Worm (Caenorhabditis elegans): ENCODE data around the gene srt-41.
A peak's percentile ranks its signal among the peaks of the same experiment; 100 is the strongest.

The srt-41 gene

ce11 chrV:1804645-1805559, 2.0 kb upstream of the srt-41 start, which contains the start of the genes hsp-16.2 and hsp-16.41 (continued):
- TF ChIP-seq unc-39 (tag; optimal IDR thresholded peaks at IDR 0.05): no peak
- no peak for TF ChIP-seq ztf-11 (tag; optimal IDR thresholded peaks at IDR 0.05)
- no peak for TF ChIP-seq tbx-2 (tag; optimal IDR thresholded peaks at IDR 0.05)
- peak; percentile 29 for TF ChIP-seq hmg-11 (tag; optimal IDR thresholded peaks at IDR 0.05)
- TF ChIP-seq lin-15B (tag; optimal IDR thresholded peaks at IDR 0.05): no peak
- no peak for TF ChIP-seq daf-12 (tag; optimal IDR thresholded peaks at IDR 0.05)
- no peak for TF ChIP-seq ZK546.5 (tag; optimal IDR thresholded peaks at IDR 0.05)

DNA sequence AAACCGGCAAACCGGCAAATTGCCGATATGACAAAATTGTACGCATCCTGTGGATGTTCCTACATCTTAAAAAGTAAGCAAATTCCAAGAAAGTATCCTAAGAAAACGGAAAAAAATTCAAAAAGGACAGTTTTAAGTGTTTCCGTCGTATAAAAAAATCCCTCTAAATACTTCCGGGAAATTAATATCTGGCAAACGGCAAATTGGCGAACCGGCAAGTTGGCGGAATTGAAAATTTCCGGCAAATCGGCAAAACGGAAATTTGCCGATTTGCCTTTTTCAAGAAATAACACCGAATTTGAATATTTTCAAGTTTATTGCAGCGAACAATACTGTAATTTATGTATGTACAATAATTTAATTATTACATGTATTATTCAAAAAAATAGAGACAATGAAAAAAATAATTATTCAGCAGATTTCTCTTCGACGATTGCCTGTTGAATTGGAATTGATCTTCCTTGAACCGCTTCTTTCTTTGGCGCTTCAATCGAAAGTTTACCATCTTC, 1.1 kb upstream of the srt-41 start:
- TF ChIP-seq egl-27 (tag; optimal IDR thresholded peaks at IDR 0.05) (no peak), nfya-1 (tag; optimal IDR thresholded peaks at IDR 0.05; ENCODE audit: insufficient read depth) (peak; percentile 12), pha-4 (tag; optimal IDR thresholded peaks at IDR 0.05) (peak; percentile 37), nhr-11 (tag; optimal IDR thresholded peaks at IDR 0.05) (no peak), egl-5 (tag; optimal IDR thresholded peaks at IDR 0.05) (no peak), ama-1 (optimal IDR thresholded peaks at IDR 0.05) (peak; percentile 92)

ce11 chrV:1797900-1798299, 5.0 kb downstream of the srt-41 start, which contains the start of gene F36H9.10:
Gene F36H9.10, plus strand, starts transcription at chrV:1798200.
- TF ChIP-seq pha-4 (tag; optimal IDR thresholded peaks at IDR 0.05) (no peak), nhr-43 (tag; optimal IDR thresholded peaks at IDR 0.05; ENCODE audit: poor library complexity, severe bottlenecking) (no peak), daf-12 (tag; optimal IDR thresholded peaks at IDR 0.05) (no peak), nfya-1 (tag; optimal IDR thresholded peaks at IDR 0.05; ENCODE audit: insufficient read depth) (no peak), ceh-16 (tag; optimal IDR thresholded peaks at IDR 0.05) (no peak), ceh-9 (tag; optimal IDR thresholded peaks at IDR 0.05) (no peak), eor-1 (tag; optimal IDR thresholded peaks at IDR 0.05) (no peak), mml-1 (tag; optimal IDR thresholded peaks at IDR 0.05) (no peak)

- TF ChIP-seq nhr-11 (tag; optimal IDR thresholded peaks at IDR 0.05) (no peak), mml-1 (tag; optimal IDR thresholded peaks at IDR 0.05) (no peak), ceh-16 (tag; optimal IDR thresholded peaks at IDR 0.05) (no peak), fos-1 (tag; optimal IDR thresholded peaks at IDR 0.05) (no peak), ceh-82 (tag; optimal IDR thresholded peaks at IDR 0.05) (no peak), nfya-1 (tag; optimal IDR thresholded peaks at IDR 0.05; ENCODE audit: insufficient read depth) (no peak), pha-4 (tag; optimal IDR thresholded peaks at IDR 0.05) (no peak), nhr-43 (tag; optimal IDR thresholded peaks at IDR 0.05; ENCODE audit: poor library complexity, severe bottlenecking) (no peak), hmg-11 (tag; optimal IDR thresholded peaks at IDR 0.05) (no peak), zag-1 (tag; optimal IDR thresholded peaks at IDR 0.05) (no peak), nhr-25 (tag; optimal IDR thresholded peaks at IDR 0.05) (no peak), mdl-1 (tag; optimal IDR thresholded peaks at IDR 0.05) (no peak), sea-2 (GFP tag; optimal IDR thresholded peaks at IDR 0.05) (no peak), ama-1 (optimal IDR thresholded peaks at IDR 0.05) (no peak), ceh-9 (tag; optimal IDR thresholded peaks at IDR 0.05) (no peak), aly-2 (tag; optimal IDR thresholded peaks at IDR 0.05) (no peak), elt-3 (tag; optimal IDR thresholded peaks at IDR 0.05) (no peak)
Observed at ce11 chrV:1794218-1794617, 8.7 kb downstream of the srt-41 start, which contains the start of gene F36H9.1. Gene F36H9.1, plus strand, starts transcription at chrV:1794518.

ce11 chrV:1789495-1789894, 13.4 kb downstream of the srt-41 start:
- TF ChIP-seq pqm-1 (tag; optimal IDR thresholded peaks at IDR 0.05): no peak
- TF ChIP-seq elt-1 (tag; optimal IDR thresholded peaks at IDR 0.05): peak; percentile 11
- TF ChIP-seq nhr-23 (tag; optimal IDR thresholded peaks at IDR 0.05): peak; percentile 28
- TF ChIP-seq fkh-2 (tag; optimal IDR thresholded peaks at IDR 0.05): no peak
- no peak for TF ChIP-seq elt-2 (tag; optimal IDR thresholded peaks at IDR 0.05)
- TF ChIP-seq aly-2 (tag; optimal IDR thresholded peaks at IDR 0.05): no peak
- no peak for TF ChIP-seq nhr-237 (tag; optimal IDR thresholded peaks at IDR 0.05)
- TF ChIP-seq nhr-43 (tag; optimal IDR thresholded peaks at IDR 0.05; ENCODE audit: poor library complexity, severe bottlenecking): peak; percentile 92
- TF ChIP-seq hmg-11 (tag; optimal IDR thresholded peaks at IDR 0.05): no peak
- no peak for TF ChIP-seq fkh-10 (GFP tag; optimal IDR thresholded peaks at IDR 0.05)
- TF ChIP-seq R02D3.7 (tag; optimal IDR thresholded peaks at IDR 0.05): no peak
- TF ChIP-seq elt-3 (tag; optimal IDR thresholded peaks at IDR 0.05): peak in 1 of 3 experiments; percentile 16
- peak; percentile 93 for TF ChIP-seq nhr-25 (tag; optimal IDR thresholded peaks at IDR 0.05)
- no peak for TF ChIP-seq nhr-12 (tag; optimal IDR thresholded peaks at IDR 0.05)
- TF ChIP-seq ztf-4 (tag; optimal IDR thresholded peaks at IDR 0.05): no peak
- no peak for TF ChIP-seq unc-62 (GFP tag; optimal IDR thresholded peaks at IDR 0.05)
- peak; percentile 24 for TF ChIP-seq nfya-1 (tag; optimal IDR thresholded peaks at IDR 0.05; ENCODE audit: insufficient read depth)
- TF ChIP-seq nhr-28 (tag; optimal IDR thresholded peaks at IDR 0.05): no peak
- no peak for TF ChIP-seq pha-4 (tag; optimal IDR thresholded peaks at IDR 0.05)
- no peak for TF ChIP-seq nhr-67 (tag; optimal IDR thresholded peaks at IDR 0.05)
- no peak for TF ChIP-seq snpc-4 (tag; optimal IDR thresholded peaks at IDR 0.05)
- no peak for TF ChIP-seq egl-5 (tag; optimal IDR thresholded peaks at IDR 0.05)
- TF ChIP-seq lin-39 (tag; optimal IDR thresholded peaks at IDR 0.05): no peak
- no peak for TF ChIP-seq jun-1 (tag; optimal IDR thresholded peaks at IDR 0.05)
- no peak for TF ChIP-seq mml-1 (tag; optimal IDR thresholded peaks at IDR 0.05)
